Fruit fly (Drosophila melanogaster) whole organism, wandering third instar larva: Measurements from ENCODE around the gene CG10581.

ENCODE experiments used
- Abd-B ChIP-seq: fragments of >200 bp; optimal IDR thresholded peaks from 2 replicates; lab custom pipeline; 2017; ENCODE audit warnings: missing biosample characterization, missing genetic modification characterization
- CrebA ChIP-seq: fragments of 200-800 bp; sonication (Bioruptor generic); optimal IDR thresholded peaks from 2 replicates; lab custom pipeline; 2016; ENCODE audit warnings: missing biosample characterization, mild to moderate bottlenecking, missing genetic modification characterization, borderline replicate concordance
- Dfd ChIP-seq: fragments of >200 bp; optimal IDR thresholded peaks from 2 replicates; lab custom pipeline; 2017; ENCODE audit warnings: missing biosample characterization, missing genetic modification characterization
- Dif ChIP-seq: fragments of 200-275, 200-300 bp; sonication (Bioruptor generic); optimal IDR thresholded peaks from 2 replicates; lab custom pipeline; 2018; ENCODE audit warnings: missing biosample characterization, missing genetic modification characterization; ENCODE audit not compliant: partially characterized antibody
- GATAd ChIP-seq: sonication (Bioruptor generic); optimal IDR thresholded peaks from 2 replicates; lab custom pipeline; 2016; ENCODE audit warnings: missing biosample characterization, missing genetic modification characterization
- HLH106 ChIP-seq: fragments of 200-800 bp; optimal IDR thresholded peaks from 3 replicates; lab custom pipeline; 2019; ENCODE audit warnings: missing biosample characterization, mild to moderate bottlenecking, missing genetic modification characterization, moderate library complexity
- Hnf4 ChIP-seq: fragments of 200-800 bp; sonication (Bioruptor generic); optimal IDR thresholded peaks from 2 replicates; lab custom pipeline; 2016; ENCODE audit warnings: missing biosample characterization, mild to moderate bottlenecking, missing genetic modification characterization
- Hr78 ChIP-seq: fragments of >200 bp; optimal IDR thresholded peaks from 2 replicates; lab custom pipeline; 2017; ENCODE audit warnings: missing biosample characterization, missing genetic modification characterization
- Hr83 ChIP-seq: fragments of 200-300 bp; sonication (Bioruptor generic); optimal IDR thresholded peaks from 2 replicates; lab custom pipeline; 2016; ENCODE audit warnings: missing biosample characterization, mild to moderate bottlenecking, missing genetic modification characterization, moderate library complexity; ENCODE audit not compliant: poor library complexity, severe bottlenecking
- Mio ChIP-seq: sonication (Bioruptor generic); optimal IDR thresholded peaks from 2 replicates; lab custom pipeline; 2016; ENCODE audit warnings: missing biosample characterization, missing genetic modification characterization
- Myc ChIP-seq: fragments of >200 bp; optimal IDR thresholded peaks from 2 replicates; lab custom pipeline; 2017
- N ChIP-seq: fragments of >200 bp; optimal IDR thresholded peaks from 2 replicates; lab custom pipeline; 2018; ENCODE audit warnings: missing biosample characterization, missing external identifiers, missing genetic modification characterization
- OdsH ChIP-seq: fragments of 200-800 bp; sonication (Bioruptor generic); optimal IDR thresholded peaks from 2 replicates; lab custom pipeline; 2016; ENCODE audit warnings: missing biosample characterization, mild to moderate bottlenecking, missing genetic modification characterization
- Rel ChIP-seq, 2 experiments: fragments of 200-800 bp; sonication (Bioruptor generic) in 1 of 2; optimal IDR thresholded peaks; 2 replicates in 1 of 2; 3 replicates in 1 of 2; lab custom pipeline; 2016 to 2019; ENCODE audit warnings: mild to moderate bottlenecking in 2 of 2, missing biosample characterization in 2 of 2, missing genetic modification characterization in 2 of 2, moderate library complexity in 1 of 2
- Sp1 ChIP-seq: fragments of 200-800 bp; sonication (Bioruptor generic); optimal IDR thresholded peaks from 3 replicates; lab custom pipeline; 2019; ENCODE audit warnings: missing biosample characterization, mild to moderate bottlenecking, missing genetic modification characterization, moderate library complexity
- Vsx2 ChIP-seq: fragments of 200-300, 225-300 bp; sonication (Bioruptor generic); optimal IDR thresholded peaks from 2 replicates; lab custom pipeline; 2018; ENCODE audit warnings: missing biosample characterization, missing genetic modification characterization; ENCODE audit not compliant: partially characterized antibody
- br ChIP-seq: fragments of 200-800 bp; sonication (Bioruptor generic); optimal IDR thresholded peaks from 2 replicates; lab custom pipeline; 2016; ENCODE audit warnings: missing biosample characterization, missing genetic modification characterization
- brk ChIP-seq: fragments of 200-800 bp; sonication (Bioruptor generic); optimal IDR thresholded peaks from 2 replicates; lab custom pipeline; 2016; ENCODE audit warnings: missing biosample characterization, mild to moderate bottlenecking, missing genetic modification characterization
- dl ChIP-seq, 2 experiments: fragments of 175-275, 200-275 bp in 1 of 2; fragments of 200-275 bp in 1 of 2; sonication (Bioruptor generic); optimal IDR thresholded peaks; lab custom pipeline; 2018; ENCODE audit warnings: mild to moderate bottlenecking in 2 of 2, missing biosample characterization in 2 of 2, missing genetic modification characterization in 2 of 2, moderate library complexity in 2 of 2; ENCODE audit not compliant: partially characterized antibody in 2 of 2, insufficient read depth in 1 of 2
- dmrt93B ChIP-seq: fragments of 200-800 bp; sonication (Bioruptor generic); optimal IDR thresholded peaks from 2 replicates; lab custom pipeline; 2018; ENCODE audit warnings: missing biosample characterization, mild to moderate bottlenecking, missing genetic modification characterization
- ey ChIP-seq: fragments of 200-800 bp; sonication (Bioruptor generic); optimal IDR thresholded peaks from 2 replicates; lab custom pipeline; 2016; ENCODE audit warnings: missing biosample characterization, missing genetic modification characterization
- foxo ChIP-seq, 2 experiments: fragments of 200-800 bp; sonication (Bioruptor generic); optimal IDR thresholded peaks; 2 replicates in 1 of 2; 3 replicates in 1 of 2; lab custom pipeline; 2016 to 2017; ENCODE audit warnings: missing biosample characterization in 2 of 2, missing genetic modification characterization in 2 of 2
- fru ChIP-seq: fragments of 200-800 bp; sonication (Bioruptor generic); optimal IDR thresholded peaks from 3 replicates; lab custom pipeline; 2016; ENCODE audit warnings: missing biosample characterization, mild to moderate bottlenecking, missing genetic modification characterization
- h ChIP-seq: fragments of 200-800 bp; sonication (Bioruptor generic); optimal IDR thresholded peaks from 3 replicates; lab custom pipeline; 2016; ENCODE audit warnings: missing biosample characterization, mild to moderate bottlenecking, missing genetic modification characterization
- jim ChIP-seq: fragments of 175-275, 200-325 bp; sonication (Bioruptor generic); optimal IDR thresholded peaks from 2 replicates; lab custom pipeline; 2016; ENCODE audit warnings: missing biosample characterization, mild to moderate bottlenecking, missing genetic modification characterization
- lola ChIP-seq: fragments of >200 bp; optimal IDR thresholded peaks from 2 replicates; lab custom pipeline; 2017; ENCODE audit warnings: missing biosample characterization, missing genetic modification characterization
- pan ChIP-seq: fragments of >200 bp; optimal IDR thresholded peaks from 2 replicates; lab custom pipeline; 2017
- psq ChIP-seq: fragments of 200-800 bp; sonication (Bioruptor generic); optimal IDR thresholded peaks from 3 replicates; lab custom pipeline; 2017; ENCODE audit warnings: missing biosample characterization, mild to moderate bottlenecking, missing genetic modification characterization, moderate library complexity
- rgr ChIP-seq: fragments of 200-800 bp; sonication (Bioruptor generic); optimal IDR thresholded peaks from 3 replicates; lab custom pipeline; 2016; ENCODE audit warnings: missing biosample characterization, mild to moderate bottlenecking, missing genetic modification characterization
- sage ChIP-seq: fragments of 200-800 bp; sonication (Bioruptor generic); optimal IDR thresholded peaks from 2 replicates; lab custom pipeline; 2016; ENCODE audit warnings: missing biosample characterization, mild to moderate bottlenecking, missing genetic modification characterization
- tai ChIP-seq: sonication (Bioruptor generic); optimal IDR thresholded peaks from 2 replicates; lab custom pipeline; 2016; ENCODE audit warnings: missing biosample characterization, missing genetic modification characterization
- woc ChIP-seq: sonication (Bioruptor generic); optimal IDR thresholded peaks from 2 replicates; lab custom pipeline; 2016; ENCODE audit warnings: missing biosample characterization, mild to moderate bottlenecking, missing genetic modification characterization

The CG10581 gene

DNA sequence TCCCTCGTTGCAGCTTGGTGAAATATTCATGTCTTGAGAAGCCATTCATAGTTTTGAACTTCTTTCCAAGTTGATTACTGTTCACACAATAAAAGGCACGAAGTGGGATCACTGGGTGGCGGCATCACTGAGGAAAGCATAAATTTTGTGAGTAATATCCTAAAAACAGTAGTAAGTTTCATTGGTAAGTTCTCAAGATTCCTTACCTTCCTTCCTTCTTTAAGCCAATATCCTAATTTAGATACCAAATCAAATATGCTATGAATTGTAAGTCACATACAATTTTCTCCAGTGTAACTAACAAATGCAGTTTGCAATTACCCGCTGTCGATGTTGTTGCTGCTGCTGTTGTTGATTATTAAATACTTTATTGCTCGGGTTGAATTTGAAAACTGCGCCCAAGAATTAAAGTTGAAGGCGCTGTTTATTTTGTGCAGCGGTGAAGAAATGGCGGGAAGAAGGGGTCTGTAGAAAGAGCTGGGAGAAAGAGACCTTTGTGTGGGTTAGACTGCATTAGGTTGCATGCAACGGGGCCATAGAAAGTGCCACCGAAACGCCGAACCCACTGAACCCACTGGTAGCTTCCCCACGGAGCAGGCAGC, 12.2 kb upstream of the CG10581 start:
- TF ChIP-seq Myc (lab: Kevin White, UChicago) (no peak), GATAd (no peak), HLH106 (tag; lab: Kevin White, UChicago) (no peak), fru (GFP tag; lab: Kevin White, UChicago) (no peak), woc (no peak), h (GFP tag; lab: Kevin White, UChicago) (no peak), N (no peak), Dfd (GFP tag; lab: Kevin White, UChicago) (no peak), jim (GFP tag; lab: Kevin White, UChicago) (no peak), psq (GFP tag; lab: Kevin White, UChicago) (no peak), pan (lab: Kevin White, UChicago) (no peak), Vsx2 (GFP tag; lab: Kevin White, UChicago) (no peak), br (GFP tag; lab: Kevin White, UChicago) (no peak), Dif (GFP tag; lab: Kevin White, UChicago) (no peak), lola (GFP tag; lab: Kevin White, UChicago) (no peak), Hr83 (GFP tag; lab: Kevin White, UChicago) (no peak), foxo (GFP tag; optimal IDR thresholded peaks at IDR 0.05; lab: Kevin White, UChicago) (no peak), Mio (GFP tag; lab: Kevin White, UChicago) (no peak), dl (GFP tag; optimal IDR thresholded peaks at IDR 0.05; lab: Kevin White, UChicago; ENCODE audit: insufficient read depth in 1 of 2, partially characterized antibody in 2 of 2) (no peak), Hr78 (GFP tag; lab: Kevin White, UChicago) (no peak)

DNA sequence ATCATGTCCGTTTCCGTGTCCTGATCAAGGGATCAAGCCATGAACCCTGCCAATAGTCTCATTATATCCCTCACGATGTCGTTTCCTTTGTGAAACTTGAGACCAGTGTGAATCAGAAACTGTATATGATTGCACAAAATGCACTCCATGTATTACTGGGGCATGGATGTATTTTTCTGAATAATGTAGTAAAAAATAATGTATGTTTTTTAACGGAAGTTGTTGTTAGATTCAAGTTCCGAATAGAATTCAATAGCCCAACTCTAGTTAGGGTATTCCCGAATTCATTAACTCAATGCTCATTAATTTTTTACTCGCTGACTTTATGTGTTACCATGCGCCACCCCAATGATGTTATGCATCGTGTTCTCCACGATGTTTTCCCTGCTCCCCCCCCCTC, 10.7 kb upstream of the CG10581 start:
- TF ChIP-seq br (GFP tag; lab: Kevin White, UChicago) (no peak), Mio (GFP tag; lab: Kevin White, UChicago) (no peak), woc (peak; percentile 2)

- TF ChIP-seq fru (GFP tag; lab: Kevin White, UChicago) (peak; percentile 7), foxo (GFP tag; optimal IDR thresholded peaks at IDR 0.05; lab: Kevin White, UChicago) (peak in 1 of 2 experiments; percentile 2), dmrt93B (no peak), Hnf4 (GFP tag; lab: Kevin White, UChicago) (no peak), Sp1 (peak; percentile 10), ey (GFP tag; lab: Kevin White, UChicago) (peak; percentile 17)
Measured at dm6 chr3L:21043894-21044682, 10.1 kb upstream of the CG10581 start.

dm6 chr3L:21043435-21043834, 9.4 kb upstream of the CG10581 start:
- peak; percentile 32 for TF ChIP-seq Dfd (GFP tag; lab: Kevin White, UChicago)
- TF ChIP-seq CrebA (GFP tag; lab: Kevin White, UChicago), result no peak

- TF ChIP-seq h (GFP tag; lab: Kevin White, UChicago) (peak; percentile 41), psq (GFP tag; lab: Kevin White, UChicago) (peak; percentile 18), N (no peak), lola (GFP tag; lab: Kevin White, UChicago) (no peak), CrebA (GFP tag; lab: Kevin White, UChicago) (no peak), Hnf4 (GFP tag; lab: Kevin White, UChicago) (peak; percentile 7), dmrt93B (peak; percentile 6), Rel (GFP tag; optimal IDR thresholded peaks at IDR 0.05; lab: Kevin White, UChicago) (no peak), Rel (tag; optimal IDR thresholded peaks at IDR 0.05; lab: Kevin White, UChicago) (peak; percentile 8), Abd-B (GFP tag; lab: Kevin White, UChicago) (no peak), Vsx2 (GFP tag; lab: Kevin White, UChicago) (no peak), foxo (GFP tag; optimal IDR thresholded peaks at IDR 0.05; lab: Kevin White, UChicago) (peak in 1 of 2 experiments; percentile 50), HLH106 (tag; lab: Kevin White, UChicago) (peak; percentile 48), ey (GFP tag; lab: Kevin White, UChicago) (peak; percentile 26), tai (GFP tag; lab: Kevin White, UChicago) (no peak), sage (no peak), Sp1 (peak; percentile 53), rgr (GFP tag; lab: Kevin White, UChicago) (peak; percentile 19), brk (GFP tag; lab: Kevin White, UChicago) (no peak), fru (GFP tag; lab: Kevin White, UChicago) (peak; percentile 1), OdsH (GFP tag; lab: Kevin White, UChicago) (peak; percentile 9), Dfd (GFP tag; lab: Kevin White, UChicago) (no peak), br (GFP tag; lab: Kevin White, UChicago) (peak; percentile 20)
Measured at dm6 chr3L:21041952-21042933, 8.2 kb upstream of the CG10581 start.
